Fruit fly (Drosophila melanogaster): Measurements from ENCODE around the gene NaPi-III.

NaPi-III gene

DNA sequence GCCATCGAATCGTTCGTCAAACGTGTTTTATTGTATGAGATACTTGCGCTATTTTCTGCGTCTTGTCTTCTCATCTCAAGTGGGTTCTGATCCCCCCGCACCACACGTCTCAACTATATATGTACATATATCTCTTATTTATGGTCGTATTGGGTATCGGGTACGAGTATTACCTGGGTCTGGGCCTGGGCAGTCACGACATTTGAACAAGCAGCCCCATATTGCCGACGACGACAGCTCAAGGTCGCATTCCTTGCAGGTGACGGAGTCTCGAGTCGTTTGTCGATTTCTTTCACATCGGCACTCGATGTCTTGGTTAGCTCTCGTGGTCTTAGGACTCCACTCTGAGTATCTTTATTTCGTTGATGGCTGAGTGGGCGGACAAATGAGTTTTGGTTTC, 21.9 kb downstream of the NaPi-III start:
- TF ChIP-seq CG14711 (tag; optimal IDR thresholded peaks at IDR 0.05) (no peak), Clk (GFP tag; optimal IDR thresholded peaks at IDR 0.05) (no peak), tj (GFP tag; optimal IDR thresholded peaks at IDR 0.05) (no peak), CG1620 (GFP tag; optimal IDR thresholded peaks at IDR 0.05) (no peak)

DNA sequence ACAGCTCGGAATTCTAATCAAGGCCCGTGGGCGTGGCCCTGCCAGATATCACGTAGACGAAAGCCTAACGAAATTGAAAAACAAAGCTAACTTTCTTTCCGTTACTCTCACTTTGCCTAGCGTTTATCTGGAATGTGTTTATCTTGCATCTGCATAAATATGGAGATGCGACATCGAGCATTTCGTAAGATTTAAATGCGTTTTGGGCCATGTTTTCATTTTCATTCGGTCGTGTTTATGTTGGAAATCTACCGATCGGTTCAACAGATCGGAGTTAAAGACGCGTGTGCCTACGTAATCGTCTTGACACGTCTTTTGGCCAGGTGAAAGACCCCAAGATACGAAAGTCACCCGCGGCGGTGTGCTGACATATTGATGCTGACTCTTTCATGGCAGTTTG, 24.5 kb downstream of the NaPi-III start:
- TF ChIP-seq cnc (optimal IDR thresholded peaks at IDR 0.05) = no peak
- no peak for TF ChIP-seq CG7045 (GFP tag; optimal IDR thresholded peaks at IDR 0.05)
- TF ChIP-seq CG12768 (GFP tag; optimal IDR thresholded peaks at IDR 0.05) = no peak
- TF ChIP-seq CG7101 (tag; optimal IDR thresholded peaks at IDR 0.05) = no peak
- TF ChIP-seq ovo (GFP tag; optimal IDR thresholded peaks at IDR 0.05) = no peak
- TF ChIP-seq Mnt (GFP tag; optimal IDR thresholded peaks at IDR 0.05) = no peak
- no peak for TF ChIP-seq CG5204 (GFP tag; optimal IDR thresholded peaks at IDR 0.05)
- no peak for TF ChIP-seq CG33017 (tag; optimal IDR thresholded peaks at IDR 0.05)
- TF ChIP-seq CG1620 (GFP tag; optimal IDR thresholded peaks at IDR 0.05) = no peak

DNA sequence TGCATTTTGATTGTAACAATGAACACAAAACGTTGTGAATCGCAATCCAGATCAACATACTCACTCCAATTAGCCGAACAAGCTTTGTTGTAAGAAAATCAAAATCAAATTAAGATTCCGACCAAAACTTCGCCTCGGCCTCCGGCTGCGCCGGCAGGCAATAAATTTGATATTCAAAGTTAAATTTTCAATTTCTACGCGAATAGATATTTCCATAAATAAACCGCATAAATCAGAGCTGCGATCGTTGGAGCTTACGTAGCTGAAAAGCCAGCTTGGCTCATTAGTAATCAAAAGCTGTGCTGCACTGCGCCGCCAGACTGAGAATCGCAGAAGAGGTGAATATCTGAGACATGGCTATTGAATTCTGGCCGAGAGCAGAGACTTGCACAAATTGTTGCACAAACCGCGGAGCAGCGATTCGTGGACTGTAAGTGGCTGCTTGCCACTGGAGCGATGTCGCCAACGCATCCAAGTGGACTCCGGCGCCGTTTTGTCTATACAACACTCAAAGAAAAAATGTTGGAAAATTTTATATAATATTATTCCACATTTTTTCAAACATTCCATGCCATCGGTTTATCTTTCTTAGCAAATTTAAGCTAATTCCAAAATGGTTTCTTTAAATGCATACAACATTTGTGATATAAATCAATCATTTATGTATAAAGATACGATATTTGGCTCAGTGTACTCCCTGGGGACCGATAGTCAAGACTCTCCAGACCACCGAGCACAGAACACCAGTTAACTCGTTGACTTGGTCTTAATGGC, 25.5 kb downstream of the NaPi-III start:
- TF ChIP-seq bab1 (GFP tag; optimal IDR thresholded peaks at IDR 0.05) (no peak), Crg-1 (GFP tag; optimal IDR thresholded peaks at IDR 0.05) (no peak), Clk (GFP tag; optimal IDR thresholded peaks at IDR 0.05) (no peak), Mnt (GFP tag; optimal IDR thresholded peaks at IDR 0.05) (no peak), CG11617 (GFP tag; optimal IDR thresholded peaks at IDR 0.05) (no peak), CG12768 (GFP tag; optimal IDR thresholded peaks at IDR 0.05) (no peak), CG7101 (tag; optimal IDR thresholded peaks at IDR 0.05) (no peak), cnc (optimal IDR thresholded peaks at IDR 0.05) (no peak), cic (GFP tag; optimal IDR thresholded peaks at IDR 0.05) (no peak), CG33017 (tag; optimal IDR thresholded peaks at IDR 0.05) (no peak), tj (GFP tag; optimal IDR thresholded peaks at IDR 0.05) (no peak), Hr96 (GFP tag; optimal IDR thresholded peaks at IDR 0.05) (no peak), CG1620 (GFP tag; optimal IDR thresholded peaks at IDR 0.05) (no peak), CG5204 (GFP tag; optimal IDR thresholded peaks at IDR 0.05) (no peak), CG14711 (tag; optimal IDR thresholded peaks at IDR 0.05) (no peak), kay (GFP tag; ENCODE audit: borderline replicate concordance) (no peak), CG7045 (GFP tag; optimal IDR thresholded peaks at IDR 0.05) (no peak), toe (GFP tag; optimal IDR thresholded peaks at IDR 0.05) (no peak), ovo (GFP tag; optimal IDR thresholded peaks at IDR 0.05) (no peak), pad (GFP tag; optimal IDR thresholded peaks at IDR 0.05) (no peak)

DNA sequence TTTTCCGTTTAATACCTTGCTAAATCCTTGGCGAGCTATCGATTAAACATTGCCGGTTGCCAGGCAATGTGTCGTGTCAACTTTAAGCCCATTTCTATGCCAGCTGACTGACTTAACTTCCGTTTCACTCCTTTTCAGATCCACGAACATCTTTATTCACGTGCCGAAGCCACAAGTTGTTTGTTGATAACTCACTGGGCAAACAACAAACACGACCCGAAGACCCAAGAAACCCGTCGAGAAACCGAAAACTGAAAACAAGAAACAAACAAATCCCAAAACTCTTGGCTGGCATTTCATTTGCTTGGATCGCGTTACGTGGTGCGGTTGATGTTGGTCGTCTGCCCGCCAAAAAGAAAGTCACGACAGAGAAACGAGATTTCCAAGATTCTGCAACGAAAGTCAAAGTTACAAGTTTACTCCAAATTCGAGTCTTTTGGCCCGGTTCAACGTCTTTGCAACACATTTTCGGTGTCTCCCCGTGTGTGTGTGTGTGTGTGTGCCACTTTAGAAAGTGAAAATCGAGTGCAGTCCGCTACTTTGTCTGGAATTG, 27.7 kb downstream of the NaPi-III start, which contains the start of gene CG6216:
TSS of gene CG6216 (minus strand) at position 51 of the 553 bp plus-strand sequence.
- TF ChIP-seq Mnt (GFP tag; optimal IDR thresholded peaks at IDR 0.05) (no peak), CG7101 (tag; optimal IDR thresholded peaks at IDR 0.05) (no peak), Clk (GFP tag; optimal IDR thresholded peaks at IDR 0.05) (no peak)

DNA sequence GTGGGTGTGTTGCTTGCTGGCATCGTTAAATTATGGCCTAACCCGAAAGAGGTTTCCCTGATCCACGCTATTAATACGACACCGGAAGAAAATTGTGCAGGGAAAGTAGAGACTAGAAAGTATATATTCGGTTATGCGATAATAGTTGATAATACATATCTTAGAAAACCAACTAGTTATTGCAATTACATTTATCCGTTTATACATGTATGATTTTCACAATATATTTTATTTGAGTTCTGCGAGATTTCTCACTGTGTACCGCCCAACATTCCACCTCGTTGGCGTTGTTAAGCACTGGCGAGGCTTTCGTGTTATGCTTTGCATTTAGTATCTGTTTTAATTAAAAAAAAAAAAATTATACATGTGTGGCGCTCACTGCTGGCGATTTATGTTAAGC, 32.2 kb downstream of the NaPi-III start:
- TF ChIP-seq cnc (optimal IDR thresholded peaks at IDR 0.05) (no peak), tj (GFP tag; optimal IDR thresholded peaks at IDR 0.05) (no peak), CG11617 (GFP tag; optimal IDR thresholded peaks at IDR 0.05) (no peak), Mnt (GFP tag; optimal IDR thresholded peaks at IDR 0.05) (no peak), Hr96 (GFP tag; optimal IDR thresholded peaks at IDR 0.05) (no peak), CG7045 (GFP tag; optimal IDR thresholded peaks at IDR 0.05) (no peak), pad (GFP tag; optimal IDR thresholded peaks at IDR 0.05) (no peak), CG33017 (tag; optimal IDR thresholded peaks at IDR 0.05) (no peak), Clk (GFP tag; optimal IDR thresholded peaks at IDR 0.05) (no peak), CG1620 (GFP tag; optimal IDR thresholded peaks at IDR 0.05) (no peak), CG5204 (GFP tag; optimal IDR thresholded peaks at IDR 0.05) (no peak), bab1 (GFP tag; optimal IDR thresholded peaks at IDR 0.05) (no peak), ovo (GFP tag; optimal IDR thresholded peaks at IDR 0.05) (no peak), kay (GFP tag; ENCODE audit: borderline replicate concordance) (no peak), cic (GFP tag; optimal IDR thresholded peaks at IDR 0.05) (no peak), Crg-1 (GFP tag; optimal IDR thresholded peaks at IDR 0.05) (no peak), CG7101 (tag; optimal IDR thresholded peaks at IDR 0.05) (no peak)

DNA sequence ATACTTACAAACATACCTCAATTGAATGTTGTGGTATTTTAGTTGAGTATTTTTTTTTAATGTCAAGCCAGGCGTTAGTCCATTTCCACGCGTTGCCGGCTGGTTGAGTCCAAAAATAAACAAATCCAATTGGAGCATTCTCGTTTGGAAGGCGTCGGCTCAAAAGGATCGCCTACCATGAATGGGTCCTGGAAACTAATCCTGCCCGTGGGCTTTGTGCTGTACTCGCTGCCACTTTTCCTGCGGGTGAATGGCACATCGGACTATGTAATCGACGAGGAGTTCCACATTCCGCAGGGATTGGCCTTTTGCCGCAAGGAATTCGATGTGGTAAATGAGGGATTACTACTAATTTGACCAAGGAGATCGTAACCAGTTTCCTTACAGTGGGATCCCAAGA, 41.8 kb downstream of the NaPi-III start, which contains the start of gene Alg10:
TSS of gene Alg10 (plus strand) at position 73 of the 400 bp plus-strand sequence.
- TF ChIP-seq cnc (optimal IDR thresholded peaks at IDR 0.05) (no peak), toe (GFP tag; optimal IDR thresholded peaks at IDR 0.05) (no peak), cic (GFP tag; optimal IDR thresholded peaks at IDR 0.05) (no peak), CG7101 (tag; optimal IDR thresholded peaks at IDR 0.05) (no peak), CG11617 (GFP tag; optimal IDR thresholded peaks at IDR 0.05) (no peak), Hr96 (GFP tag; optimal IDR thresholded peaks at IDR 0.05) (no peak), CG7045 (GFP tag; optimal IDR thresholded peaks at IDR 0.05) (no peak), CG5204 (GFP tag; optimal IDR thresholded peaks at IDR 0.05) (no peak), bab1 (GFP tag; optimal IDR thresholded peaks at IDR 0.05) (no peak), CG33017 (tag; optimal IDR thresholded peaks at IDR 0.05) (no peak), Mnt (GFP tag; optimal IDR thresholded peaks at IDR 0.05) (no peak), kay (GFP tag; ENCODE audit: borderline replicate concordance) (no peak), CG14711 (tag; optimal IDR thresholded peaks at IDR 0.05) (no peak), CG1620 (GFP tag; optimal IDR thresholded peaks at IDR 0.05) (no peak), CG12768 (GFP tag; optimal IDR thresholded peaks at IDR 0.05) (no peak), Clk (GFP tag; optimal IDR thresholded peaks at IDR 0.05) (no peak), Crg-1 (GFP tag; optimal IDR thresholded peaks at IDR 0.05) (no peak), ovo (GFP tag; optimal IDR thresholded peaks at IDR 0.05) (no peak), pad (GFP tag; optimal IDR thresholded peaks at IDR 0.05) (no peak), tj (GFP tag; optimal IDR thresholded peaks at IDR 0.05) (no peak)

Measured in whole organism, adult.